Worm (Caenorhabditis elegans) whole organism, young adult: ENCODE results near the gene ZK402.5.

Experiments used
- B0261.1 ChIP-seq: sonication (generic microtip); optimal IDR thresholded peaks from 2 replicates; lab custom pipeline; 2016; ENCODE audit warnings: mild to moderate bottlenecking, missing genetic modification characterization, moderate library complexity, missing compliant biosample characterization
- C17E4.6 ChIP-seq: fragments of 200-800 bp; sonication (Bioruptor generic); IDR thresholded peaks from 2 replicates; pipeline ENCODE4 v1.3.6; 2022; ENCODE audit warnings: missing genetic modification reagents, missing genetic modification characterization, missing compliant biosample characterization
- D2030.7 ChIP-seq: fragments of 200-800 bp; sonication (Bioruptor generic); IDR thresholded peaks from 2 replicates; pipeline ENCODE4 v1.3.6; 2022; ENCODE audit warnings: missing genetic modification reagents, missing genetic modification characterization, missing compliant biosample characterization
- F10E7.11 ChIP-seq: sonication (generic microtip); optimal IDR thresholded peaks from 2 replicates; lab custom pipeline; 2017; ENCODE audit warnings: mild to moderate bottlenecking, missing genetic modification characterization, moderate library complexity, missing compliant biosample characterization
- F52B5.7 ChIP-seq: sonication (generic microtip); optimal IDR thresholded peaks from 2 replicates; lab custom pipeline; 2016; ENCODE audit warnings: mild to moderate bottlenecking, missing genetic modification characterization, missing compliant biosample characterization
- K12H6.12 ChIP-seq: fragments of 200-800 bp; sonication (Bioruptor generic); optimal IDR thresholded peaks from 2 replicates; lab custom pipeline; 2018; ENCODE audit warnings: mild to moderate bottlenecking, missing genetic modification characterization, missing compliant biosample characterization
- Y67H2A.10 ChIP-seq: fragments of 200-800 bp; sonication (Bioruptor generic); conservative IDR thresholded peaks from 2 replicates; pipeline ENCODE4 v1.3.6; 2022; ENCODE audit warnings: missing genetic modification reagents, missing genetic modification characterization, missing compliant biosample characterization
- ZK185.1 ChIP-seq: sonication (generic microtip); optimal IDR thresholded peaks from 2 replicates; lab custom pipeline; 2016; ENCODE audit warnings: mild to moderate bottlenecking, missing genetic modification characterization, missing compliant biosample characterization; ENCODE audit not compliant: poor library complexity, severe bottlenecking
- aptf-3 ChIP-seq: fragments of 200-800 bp; sonication (Bioruptor generic); IDR thresholded peaks from 2 replicates; pipeline ENCODE4 v1.3.6; 2022; ENCODE audit warnings: missing genetic modification characterization, missing compliant biosample characterization
- athp-1 ChIP-seq: sonication (generic microtip); optimal IDR thresholded peaks from 2 replicates; lab custom pipeline; 2017; ENCODE audit warnings: mild to moderate bottlenecking, missing genetic modification characterization, missing compliant biosample characterization
- attf-3 ChIP-seq: fragments of 200-800 bp; sonication (Bioruptor generic); conservative IDR thresholded peaks from 2 replicates; pipeline ENCODE4 v1.3.6; 2022; ENCODE audit warnings: missing genetic modification reagents, missing genetic modification characterization, missing compliant biosample characterization
- bed-1 ChIP-seq: fragments of 200-800 bp; sonication (Bioruptor generic); IDR thresholded peaks from 2 replicates; pipeline ENCODE4 v1.3.6; 2022; ENCODE audit warnings: missing genetic modification reagents, missing genetic modification characterization, missing compliant biosample characterization
- ccch-3 ChIP-seq: fragments of 200-800 bp; sonication (Bioruptor generic); optimal IDR thresholded peaks from 2 replicates; lab custom pipeline; 2018; ENCODE audit warnings: mild to moderate bottlenecking, missing genetic modification characterization, missing compliant biosample characterization
- ceh-27 ChIP-seq: fragments of 200-800 bp; sonication (Bioruptor generic); optimal IDR thresholded peaks from 2 replicates; lab custom pipeline; 2018; ENCODE audit warnings: mild to moderate bottlenecking, missing genetic modification characterization, moderate library complexity, missing compliant biosample characterization
- ceh-58 ChIP-seq: fragments of 200-800 bp; sonication (Bioruptor generic); IDR thresholded peaks from 2 replicates; pipeline ENCODE4 v1.3.6; 2022; ENCODE audit warnings: missing genetic modification characterization, missing compliant biosample characterization
- chd-7 ChIP-seq: sonication (generic microtip); optimal IDR thresholded peaks from 2 replicates; lab custom pipeline; 2016; ENCODE audit warnings: mild to moderate bottlenecking, missing genetic modification characterization, moderate library complexity, missing compliant biosample characterization
- efl-1 ChIP-seq: fragments of 150-350 bp; optimal IDR thresholded peaks from 2 replicates; lab custom pipeline; 2014; ENCODE audit warnings: missing biosample characterization, missing genetic modification reagents, missing genetic modification characterization
- egl-44 ChIP-seq: fragments of 200-800 bp; sonication (Bioruptor generic); IDR thresholded peaks from 2 replicates; pipeline ENCODE4 v1.3.6; 2022; ENCODE audit warnings: missing genetic modification reagents, missing genetic modification characterization, missing compliant biosample characterization
- ets-4 ChIP-seq: fragments of 200-800 bp; sonication (Bioruptor generic); optimal IDR thresholded peaks from 2 replicates; lab custom pipeline; 2018; ENCODE audit warnings: mild to moderate bottlenecking, missing genetic modification characterization, missing compliant biosample characterization
- fkh-3 ChIP-seq: sonication (generic microtip); optimal IDR thresholded peaks from 2 replicates; lab custom pipeline; 2016; ENCODE audit warnings: mild to moderate bottlenecking, missing genetic modification characterization, missing compliant biosample characterization
- hlh-26 ChIP-seq: fragments of 200-800 bp; sonication (Bioruptor generic); conservative IDR thresholded peaks from 2 replicates; pipeline ENCODE4 v1.3.6; 2022; ENCODE audit warnings: missing genetic modification reagents, missing genetic modification characterization, missing compliant biosample characterization
- hmg-20 ChIP-seq: fragments of 200-800 bp; sonication (Bioruptor generic); IDR thresholded peaks from 2 replicates; pipeline ENCODE4 v1.3.6; 2022; ENCODE audit warnings: missing genetic modification reagents, missing genetic modification characterization, missing compliant biosample characterization
- hsf-1 ChIP-seq: fragments of 200-800 bp; sonication (Bioruptor generic); IDR thresholded peaks from 2 replicates; pipeline ENCODE4 v1.3.6; 2022; ENCODE audit warnings: missing genetic modification reagents, missing genetic modification characterization, missing compliant biosample characterization
- lag-1 ChIP-seq: fragments of 200-800 bp; sonication (Bioruptor generic); IDR thresholded peaks from 2 replicates; pipeline ENCODE4 v1.3.6; 2022; ENCODE audit warnings: missing genetic modification reagents, missing genetic modification characterization, missing compliant biosample characterization
- let-607 ChIP-seq, 2 experiments: fragments of 200-800 bp in 1 of 2; sonication (Bioruptor generic) in 1 of 2; sonication (generic microtip) in 1 of 2; optimal IDR thresholded peaks; 2 replicates each; lab custom pipeline; 2016 to 2018; ENCODE audit warnings: mild to moderate bottlenecking in 2 of 2, missing compliant biosample characterization in 2 of 2, missing genetic modification characterization in 2 of 2, moderate library complexity in 2 of 2, missing genotype in 1 of 2
- lin-35 ChIP-seq, 3 experiments: fragments of 150-350 bp in 2 of 3; sonication (generic microtip) in 1 of 3; optimal IDR thresholded peaks; 2 replicates each; lab custom pipeline; 2014 to 2018; ENCODE audit warnings: missing biosample characterization in 3 of 3, missing genetic modification characterization in 3 of 3, missing genetic modification reagents in 3 of 3
- lsy-27 ChIP-seq: sonication (generic microtip); optimal IDR thresholded peaks from 2 replicates; lab custom pipeline; 2017; ENCODE audit warnings: missing genetic modification characterization, mild to moderate bottlenecking, missing compliant biosample characterization, antibody characterized with exemption, missing genotype, borderline replicate concordance; ENCODE audit not compliant: insufficient read depth
- madf-10 ChIP-seq: sonication (generic microtip); optimal IDR thresholded peaks from 2 replicates; lab custom pipeline; 2016; ENCODE audit warnings: mild to moderate bottlenecking, missing genetic modification characterization, missing compliant biosample characterization
- mcd-1 ChIP-seq: fragments of 200-800 bp; sonication (Bioruptor generic); IDR thresholded peaks from 2 replicates; pipeline ENCODE4 v1.3.6; 2022; ENCODE audit warnings: missing genetic modification reagents, missing genetic modification characterization, missing compliant biosample characterization
- mxl-1 ChIP-seq: sonication (generic microtip); optimal IDR thresholded peaks from 2 replicates; lab custom pipeline; 2016; ENCODE audit warnings: missing genetic modification characterization, missing compliant biosample characterization
- nfya-2 ChIP-seq: fragments of 200-800 bp; sonication (Bioruptor generic); IDR thresholded peaks from 2 replicates; pipeline ENCODE4 v1.3.6; 2022; ENCODE audit warnings: missing genetic modification reagents, missing genetic modification characterization, missing compliant biosample characterization
- nhr-179 ChIP-seq: sonication (generic microtip); optimal IDR thresholded peaks from 2 replicates; lab custom pipeline; 2016; ENCODE audit warnings: mild to moderate bottlenecking, missing genetic modification characterization, missing compliant biosample characterization
- nhr-80 ChIP-seq: sonication (generic microtip); optimal IDR thresholded peaks from 2 replicates; lab custom pipeline; 2016; ENCODE audit warnings: missing genetic modification characterization, missing compliant biosample characterization
- nhr-90 ChIP-seq: sonication (generic microtip); optimal IDR thresholded peaks from 2 replicates; lab custom pipeline; 2016; ENCODE audit warnings: missing genotype, mild to moderate bottlenecking, missing genetic modification characterization, missing compliant biosample characterization
- pbrm-1 ChIP-seq: fragments of 200-800 bp; sonication (Bioruptor generic); IDR thresholded peaks from 2 replicates; pipeline ENCODE4 v1.3.6; 2022; ENCODE audit warnings: missing genetic modification reagents, missing genetic modification characterization, missing compliant biosample characterization
- pha-4 ChIP-seq: fragments of 150-350 bp; sonication (generic microtip); optimal IDR thresholded peaks from 2 replicates; lab custom pipeline; 2014; ENCODE audit warnings: missing biosample characterization, missing genetic modification reagents, missing genetic modification characterization
- rpc-1 ChIP-seq, 2 experiments: fragments of 150-350 bp in 1 of 2; sonication (generic microtip) in 1 of 2; optimal IDR thresholded peaks; 2 replicates each; lab custom pipeline; 2014 to 2018; ENCODE audit warnings: missing biosample characterization in 1 of 2, missing genetic modification characterization in 1 of 2, missing genetic modification reagents in 1 of 2, missing genotype in 1 of 2
- sea-2 ChIP-seq: fragments of 200-800 bp; sonication (Bioruptor generic); IDR thresholded peaks from 2 replicates; pipeline ENCODE4 v1.3.6; 2022; ENCODE audit warnings: missing genetic modification characterization, missing compliant biosample characterization
- snpc-1.1 ChIP-seq: sonication (generic microtip); optimal IDR thresholded peaks from 2 replicates; lab custom pipeline; 2017; ENCODE audit warnings: missing genetic modification characterization, mild to moderate bottlenecking, missing compliant biosample characterization, antibody characterized with exemption, moderate library complexity, missing genotype, missing genetic modification reagents; ENCODE audit not compliant: insufficient read depth
- snpc-1.3 ChIP-seq: sonication (generic microtip); optimal IDR thresholded peaks from 2 replicates; lab custom pipeline; 2017; ENCODE audit warnings: missing genetic modification characterization, mild to moderate bottlenecking, missing compliant biosample characterization, antibody characterized with exemption, moderate library complexity, missing genotype, missing genetic modification reagents; ENCODE audit not compliant: insufficient read depth
- snpc-4 ChIP-seq, 5 experiments: fragments of 150-350 bp in 1 of 5; sonication (generic microtip) in 4 of 5; optimal IDR thresholded peaks; 2 replicates each; lab custom pipeline; 2014 to 2018; ENCODE audit warnings: missing genetic modification characterization in 5 of 5, missing biosample characterization in 3 of 5, antibody characterized with exemption in 2 of 5, mild to moderate bottlenecking in 2 of 5, missing compliant biosample characterization in 2 of 5, missing genotype in 2 of 5, moderate library complexity in 2 of 5, missing genetic modification reagents in 1 of 5
- xnd-1 ChIP-seq: sonication (generic microtip); optimal IDR thresholded peaks from 2 replicates; lab custom pipeline; 2016; ENCODE audit warnings: missing genotype, missing genetic modification reagents, missing genetic modification characterization, missing compliant biosample characterization
- zfh-2 ChIP-seq: fragments of 200-800 bp; sonication (Bioruptor generic); conservative IDR thresholded peaks from 2 replicates; pipeline ENCODE4 v1.3.6; 2022; ENCODE audit warnings: missing genetic modification reagents, missing genetic modification characterization, missing compliant biosample characterization
- ztf-18 ChIP-seq: sonication (generic microtip); optimal IDR thresholded peaks from 2 replicates; lab custom pipeline; 2016; ENCODE audit warnings: missing genotype, mild to moderate bottlenecking, missing genetic modification characterization, missing compliant biosample characterization
- ztf-28 ChIP-seq: fragments of 200-800 bp; sonication (Bioruptor generic); IDR thresholded peaks from 2 replicates; pipeline ENCODE4 v1.3.6; 2022; ENCODE audit warnings: missing genetic modification reagents, missing genetic modification characterization, missing compliant biosample characterization
- ztf-3 ChIP-seq: fragments of 200-800 bp; sonication (Bioruptor generic); optimal IDR thresholded peaks from 2 replicates; lab custom pipeline; 2018; ENCODE audit warnings: mild to moderate bottlenecking, missing genetic modification characterization, missing compliant biosample characterization

ZK402.5 gene

DNA sequence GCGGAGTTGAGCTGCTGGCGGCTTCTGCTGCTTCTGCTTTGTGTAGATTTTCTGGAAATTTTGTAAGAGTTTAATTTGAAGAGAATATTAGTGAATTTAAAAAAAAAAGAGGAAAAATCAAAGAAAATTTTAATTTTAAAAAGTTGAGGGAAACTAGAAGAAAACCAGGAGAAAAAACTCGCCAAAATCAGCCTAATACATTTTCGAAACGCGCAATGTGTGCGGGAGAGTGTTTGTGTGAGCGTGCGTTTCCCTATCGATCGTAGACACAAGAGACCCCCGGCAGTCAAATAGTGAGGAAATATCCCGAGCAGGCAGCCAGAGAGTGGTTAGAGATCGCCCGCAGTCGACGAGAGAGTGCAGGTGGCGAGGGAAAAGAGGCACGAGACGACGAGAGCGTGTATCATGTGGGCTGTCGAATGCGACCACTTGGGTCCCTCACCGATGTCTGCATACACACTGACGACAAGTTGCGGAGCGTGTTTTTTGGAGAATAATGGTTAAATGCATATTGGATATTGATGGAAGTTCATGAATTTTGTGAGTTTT lies 45.5 kb upstream of the ZK402.5 start, which contains the start of gene zfp-3 (continued):
- TF ChIP-seq let-607 (tag; optimal IDR thresholded peaks at IDR 0.05; lab: Kevin White, UChicago) (peak in 1 of 2 experiments; percentile 64), pbrm-1 (GFP tag; lab: Robert Waterston, UW) (peak; percentile 90), madf-10 (tag; lab: Kevin White, UChicago) (peak; percentile 79), ceh-58 (GFP tag; lab: Robert Waterston, UW) (no peak), nfya-2 (no peak), D2030.7 (no peak), hlh-26 (GFP tag; lab: Robert Waterston, UW) (no peak), C17E4.6 (GFP tag; lab: Robert Waterston, UW) (no peak), ztf-18 (tag; lab: Kevin White, UChicago) (peak; percentile 39), pha-4 (tag; lab: Kevin White, UChicago) (peak; percentile 84), hsf-1 (no peak), fkh-3 (tag; lab: Kevin White, UChicago) (no peak), zfh-2 (GFP tag; lab: Robert Waterston, UW) (peak; percentile 97), nhr-179 (tag; lab: Kevin White, UChicago) (no peak), ets-4 (GFP tag; lab: Kevin White, UChicago) (peak; percentile 19), F52B5.7 (tag; lab: Kevin White, UChicago) (peak; percentile 31), nhr-90 (tag; lab: Kevin White, UChicago) (peak; percentile 44), ceh-27 (GFP tag; lab: Kevin White, UChicago) (peak; percentile 95), chd-7 (tag; lab: Kevin White, UChicago) (peak; percentile 76), aptf-3 (GFP tag; lab: Robert Waterston, UW) (no peak), athp-1 (tag; lab: Kevin White, UChicago) (peak; percentile 92), egl-44 (GFP tag; lab: Robert Waterston, UW) (peak; percentile 83), snpc-1.1 (tag; lab: Kevin White, UChicago) (no peak), mcd-1 (GFP tag; lab: Robert Waterston, UW) (peak; percentile 84), lin-35 (GFP tag; optimal IDR thresholded peaks at IDR 0.05; lab: Kevin White, UChicago) (peak in 1 of 3 experiments; percentile 76), ZK185.1 (peak; percentile 87), bed-1 (GFP tag; lab: Robert Waterston, UW) (no peak), hmg-20 (GFP tag; lab: Robert Waterston, UW) (peak; percentile 53; the same call in 1 of the 2 replicates), sea-2 (peak; percentile 47; the same call in 1 of the 2 replicates), ccch-3 (no peak), F10E7.11 (tag; lab: Kevin White, UChicago) (no peak), lsy-27 (tag; lab: Kevin White, UChicago) (no peak), rpc-1 (optimal IDR thresholded peaks at IDR 0.05; lab: Kevin White, UChicago) (no peak), rpc-1 (tag; optimal IDR thresholded peaks at IDR 0.05; lab: Kevin White, UChicago) (no peak), B0261.1 (no peak), snpc-4 (GFP tag; optimal IDR thresholded peaks at IDR 0.05; lab: Kevin White, UChicago) (peak; percentile 55), snpc-4 (tag; optimal IDR thresholded peaks at IDR 0.05; lab: Kevin White, UChicago) (peak; percentile 45 to 78 (median 68)), efl-1 (no peak), Y67H2A.10 (peak; percentile 87), xnd-1 (no peak), K12H6.12 (tag; lab: Kevin White, UChicago) (peak; percentile 91), ztf-3 (no peak), snpc-1.3 (no peak), nhr-80 (tag; lab: Kevin White, UChicago) (peak; percentile 76), ztf-28 (no peak), attf-3 (no peak; the same call in 1 of the 2 replicates), lag-1 (GFP tag; lab: Robert Waterston, UW) (no peak), mxl-1 (no peak)
